Worm (Caenorhabditis elegans): Measurements from ENCODE around the gene C25H3.3.

ce11 chrII:5736599-5736998, 42.6 kb downstream of the C25H3.3 start:
- TF ChIP-seq nhr-76 (tag; optimal IDR thresholded peaks at IDR 0.05) (no peak), nhr-11 (tag; optimal IDR thresholded peaks at IDR 0.05) (no peak)
